Worm (Caenorhabditis elegans): Measurements from ENCODE around the gene gst-36.

ce11 chrX:9845916-9846315 is 16.8 kb downstream of the gst-36 start:
- TF ChIP-seq efl-1 (optimal IDR thresholded peaks at IDR 0.05) (no peak), efl-1 (GFP tag; optimal IDR thresholded peaks at IDR 0.05 in 1 of 2) (no peak), blmp-1 (tag; optimal IDR thresholded peaks at IDR 0.05) (no peak), dpl-1 (GFP tag; optimal IDR thresholded peaks at IDR 0.05) (no peak), fkh-10 (GFP tag; optimal IDR thresholded peaks at IDR 0.05) (no peak), hlh-17 (GFP tag; optimal IDR thresholded peaks at IDR 0.05; ENCODE audit: borderline replicate concordance) (no peak), nhr-237 (tag; optimal IDR thresholded peaks at IDR 0.05) (no peak), unc-130 (tag; optimal IDR thresholded peaks at IDR 0.05) (no peak), nhr-12 (tag; optimal IDR thresholded peaks at IDR 0.05) (no peak)

Data from whole organism, L1 larva.